Worm (Caenorhabditis elegans) whole organism, L2 larva: ENCODE results near the gene rml-1.

Source experiments
- C34F6.9 ChIP-seq: fragments of 150-350 bp; optimal IDR thresholded peaks from 2 replicates; lab custom pipeline; 2014; ENCODE audit warnings: missing biosample characterization, missing genetic modification characterization
- F13H6.1 ChIP-seq: sonication (generic microtip); optimal IDR thresholded peaks from 2 replicates; lab custom pipeline; 2016; ENCODE audit warnings: missing genetic modification characterization, missing compliant biosample characterization
- R02D3.7 ChIP-seq: fragments of 150-350 bp; optimal IDR thresholded peaks from 2 replicates; lab custom pipeline; 2014; ENCODE audit warnings: missing biosample characterization, missing genetic modification characterization
- Y55F3AM.14 ChIP-seq: fragments of 200-800 bp; sonication (Bioruptor generic); optimal IDR thresholded peaks from 2 replicates; lab custom pipeline; 2018; ENCODE audit warnings: mild to moderate bottlenecking, missing genetic modification characterization, missing compliant biosample characterization
- ZK546.5 ChIP-seq: sonication (generic microtip); optimal IDR thresholded peaks from 2 replicates; lab custom pipeline; 2017; ENCODE audit warnings: missing biosample characterization, missing genetic modification characterization
- alr-1 ChIP-seq: fragments of 150-350 bp; optimal IDR thresholded peaks from 2 replicates; lab custom pipeline; 2014; ENCODE audit warnings: missing biosample characterization, missing genetic modification characterization
- aly-2 ChIP-seq: fragments of 150-350 bp; optimal IDR thresholded peaks from 2 replicates; lab custom pipeline; 2014; ENCODE audit warnings: missing biosample characterization, missing genetic modification characterization
- ama-1 ChIP-seq: fragments of 150-350 bp; optimal IDR thresholded peaks from 2 replicates; lab custom pipeline; 2018; ENCODE audit warnings: inconsistent platforms
- blmp-1 ChIP-seq: sonication (generic microtip); optimal IDR thresholded peaks from 2 replicates; lab custom pipeline; 2017; ENCODE audit warnings: missing genetic modification characterization, mild to moderate bottlenecking, missing compliant biosample characterization, antibody characterized with exemption, moderate library complexity; ENCODE audit not compliant: insufficient read depth
- ceh-16 ChIP-seq: fragments of 150-350 bp; optimal IDR thresholded peaks from 2 replicates; lab custom pipeline; 2014; ENCODE audit warnings: missing biosample characterization, missing genetic modification characterization
- ceh-82 ChIP-seq: fragments of 150-350 bp; optimal IDR thresholded peaks from 2 replicates; lab custom pipeline; 2014; ENCODE audit warnings: missing biosample characterization, missing genetic modification characterization
- crh-2 ChIP-seq: sonication (generic microtip); optimal IDR thresholded peaks from 2 replicates; lab custom pipeline; 2017; ENCODE audit warnings: missing biosample characterization, missing genetic modification characterization
- dmd-4 ChIP-seq: sonication (generic microtip); optimal IDR thresholded peaks from 2 replicates; lab custom pipeline; 2017; ENCODE audit warnings: missing biosample characterization, missing genetic modification characterization
- egl-27 ChIP-seq: sonication (generic microtip); optimal IDR thresholded peaks from 3 replicates; lab custom pipeline; 2017; ENCODE audit warnings: missing biosample characterization, missing genetic modification reagents, missing genetic modification characterization
- elt-1 ChIP-seq: fragments of 150-350 bp; optimal IDR thresholded peaks from 2 replicates; lab custom pipeline; 2014; ENCODE audit warnings: missing biosample characterization, missing genetic modification characterization
- elt-3 ChIP-seq: sonication (generic microtip); optimal IDR thresholded peaks from 2 replicates; lab custom pipeline; 2017; ENCODE audit warnings: missing biosample characterization, missing genetic modification characterization
- fos-1 ChIP-seq: fragments of 150-350 bp; optimal IDR thresholded peaks from 2 replicates; lab custom pipeline; 2014; ENCODE audit warnings: missing biosample characterization, missing genetic modification characterization
- gmeb-1 ChIP-seq: fragments of 150-350 bp; optimal IDR thresholded peaks from 2 replicates; lab custom pipeline; 2014; ENCODE audit warnings: missing biosample characterization, missing genetic modification characterization
- lin-11 ChIP-seq: fragments of 150-350 bp; sonication (generic microtip); optimal IDR thresholded peaks from 2 replicates; lab custom pipeline; 2014; ENCODE audit warnings: missing biosample characterization, missing genetic modification characterization, inconsistent platforms, mixed read lengths
- lin-13 ChIP-seq: fragments of 150-350 bp; optimal IDR thresholded peaks from 2 replicates; lab custom pipeline; 2014; ENCODE audit warnings: missing biosample characterization, missing genetic modification reagents, missing genetic modification characterization
- lin-39 ChIP-seq: fragments of 150-350 bp; optimal IDR thresholded peaks from 2 replicates; lab custom pipeline; 2014; ENCODE audit warnings: missing biosample characterization, missing genetic modification reagents, missing genetic modification characterization
- lsy-2 ChIP-seq, 2 experiments: fragments of 150-350 bp in 1 of 2; sonication (generic microtip) in 1 of 2; optimal IDR thresholded peaks; 2 replicates each; lab custom pipeline; 2014 to 2017; ENCODE audit warnings: missing biosample characterization in 2 of 2, missing genetic modification characterization in 2 of 2
- mab-5 ChIP-seq: fragments of 150-350 bp; optimal IDR thresholded peaks from 2 replicates; lab custom pipeline; 2014; ENCODE audit warnings: missing biosample characterization, missing genetic modification characterization
- mbf-1 ChIP-seq: sonication (generic microtip); optimal IDR thresholded peaks from 2 replicates; lab custom pipeline; 2017; ENCODE audit warnings: missing biosample characterization, missing genetic modification characterization
- mdl-1 ChIP-seq, 2 experiments: fragments of 150-350 bp in 1 of 2; sonication (generic microtip) in 1 of 2; optimal IDR thresholded peaks; 2 replicates each; lab custom pipeline; 2017; ENCODE audit warnings: missing biosample characterization in 2 of 2, missing genetic modification characterization in 2 of 2
- nhr-10 ChIP-seq: sonication (generic microtip); optimal IDR thresholded peaks from 2 replicates; lab custom pipeline; 2017; ENCODE audit warnings: missing biosample characterization, missing genetic modification characterization
- nhr-11 ChIP-seq: fragments of 150-350 bp; optimal IDR thresholded peaks from 2 replicates; lab custom pipeline; 2014; ENCODE audit warnings: missing biosample characterization, missing genetic modification characterization
- nhr-12 ChIP-seq: fragments of 150-350 bp; optimal IDR thresholded peaks from 2 replicates; lab custom pipeline; 2014; ENCODE audit warnings: missing biosample characterization, missing genetic modification characterization
- nhr-129 ChIP-seq: fragments of 150-350 bp; optimal IDR thresholded peaks from 2 replicates; lab custom pipeline; 2014; ENCODE audit warnings: missing biosample characterization, missing genetic modification characterization
- nhr-21 ChIP-seq: fragments of 150-350 bp; optimal IDR thresholded peaks from 2 replicates; lab custom pipeline; 2014; ENCODE audit warnings: missing biosample characterization, missing genetic modification characterization
- nhr-23 ChIP-seq: fragments of 150-350 bp; optimal IDR thresholded peaks from 2 replicates; lab custom pipeline; 2014; ENCODE audit warnings: missing biosample characterization, missing genetic modification reagents, missing genetic modification characterization
- nhr-237 ChIP-seq: fragments of 150-350 bp; optimal IDR thresholded peaks from 2 replicates; lab custom pipeline; 2014; ENCODE audit warnings: missing biosample characterization, missing genetic modification characterization
- nhr-25 ChIP-seq: fragments of 150-350 bp; sonication (generic microtip); optimal IDR thresholded peaks from 3 replicates; lab custom pipeline; 2014; ENCODE audit warnings: missing biosample characterization, missing genetic modification characterization
- nhr-6 ChIP-seq: fragments of 150-350 bp; optimal IDR thresholded peaks from 2 replicates; lab custom pipeline; 2014; ENCODE audit warnings: missing biosample characterization, missing genetic modification characterization
- nhr-77 ChIP-seq: fragments of 150-350 bp; optimal IDR thresholded peaks from 2 replicates; lab custom pipeline; 2014; ENCODE audit warnings: missing biosample characterization, missing genetic modification characterization
- peb-1 ChIP-seq: fragments of 150-350 bp; optimal IDR thresholded peaks from 2 replicates; lab custom pipeline; 2014; ENCODE audit warnings: missing biosample characterization, missing genetic modification characterization
- sem-4 ChIP-seq: fragments of 150-350 bp; optimal IDR thresholded peaks from 2 replicates; lab custom pipeline; 2014; ENCODE audit warnings: missing biosample characterization, missing genetic modification reagents, missing genetic modification characterization
- skn-1 ChIP-seq: sonication (generic microtip); optimal IDR thresholded peaks from 2 replicates; lab custom pipeline; 2017; ENCODE audit warnings: missing biosample characterization, missing genetic modification characterization
- sma-3 ChIP-seq: sonication (generic microtip); optimal IDR thresholded peaks from 2 replicates; lab custom pipeline; 2016; ENCODE audit warnings: missing genetic modification reagents, missing genetic modification characterization, missing compliant biosample characterization
- sma-9 ChIP-seq, 2 experiments: fragments of 150-350 bp in 1 of 2; sonication (generic microtip) in 1 of 2; optimal IDR thresholded peaks; 2 replicates each; lab custom pipeline; 2014 to 2016; ENCODE audit warnings: missing genetic modification characterization in 2 of 2, mild to moderate bottlenecking in 1 of 2, missing biosample characterization in 1 of 2, missing compliant biosample characterization in 1 of 2, missing genetic modification reagents in 1 of 2, moderate library complexity in 1 of 2
- snpc-4 ChIP-seq: fragments of 150-350 bp; optimal IDR thresholded peaks from 2 replicates; lab custom pipeline; 2014; ENCODE audit warnings: missing biosample characterization, missing genetic modification characterization
- unc-39 ChIP-seq: fragments of 150-350 bp; optimal IDR thresholded peaks from 2 replicates; lab custom pipeline; 2014; ENCODE audit warnings: missing biosample characterization, missing genetic modification characterization
- unc-55 ChIP-seq: fragments of 150-350 bp; sonication (generic microtip); optimal IDR thresholded peaks from 3 replicates; lab custom pipeline; 2014; ENCODE audit warnings: missing biosample characterization, missing genetic modification reagents, missing genetic modification characterization
- unc-62 ChIP-seq: fragments of 150-350 bp; optimal IDR thresholded peaks from 2 replicates; lab custom pipeline; 2014; ENCODE audit warnings: missing biosample characterization, missing genetic modification reagents, missing genetic modification characterization
- zag-1 ChIP-seq: fragments of 150-350 bp; optimal IDR thresholded peaks from 2 replicates; lab custom pipeline; 2014; ENCODE audit warnings: missing biosample characterization, missing genetic modification characterization
- ztf-1 ChIP-seq: fragments of 200-800 bp; sonication (Bioruptor generic); conservative IDR thresholded peaks from 2 replicates; pipeline ENCODE4 v1.3.6; 2022; ENCODE audit warnings: missing genetic modification characterization, missing compliant biosample characterization
- ztf-11 ChIP-seq: sonication (generic microtip); optimal IDR thresholded peaks from 2 replicates; lab custom pipeline; 2017; ENCODE audit warnings: missing biosample characterization, missing genetic modification characterization
- ztf-4 ChIP-seq: fragments of 150-350 bp; optimal IDR thresholded peaks from 2 replicates; lab custom pipeline; 2014; ENCODE audit warnings: missing biosample characterization, missing genetic modification characterization

Gene rml-1

DNA sequence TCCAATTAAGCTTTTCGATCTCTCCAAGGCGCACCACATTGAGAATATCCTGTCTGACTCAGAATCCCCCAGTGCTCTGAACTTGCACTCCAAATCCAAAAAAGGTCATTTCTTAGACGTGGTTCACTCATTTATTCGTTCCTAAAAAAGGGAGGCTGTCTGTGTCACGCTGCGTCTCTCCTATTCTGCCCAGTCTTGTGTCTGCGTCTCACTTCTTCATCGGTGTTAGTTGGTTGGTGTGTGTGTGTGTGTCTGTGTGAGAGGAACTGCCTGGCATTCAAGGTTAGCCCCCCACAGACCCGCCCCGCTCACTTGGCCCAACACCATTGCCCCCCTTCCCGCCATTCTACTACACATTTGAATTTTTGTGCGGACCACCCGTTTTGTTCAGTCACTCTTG lies 50.4 kb downstream of the rml-1 start:
- TF ChIP-seq nhr-129 (tag; lab: Kevin White, UChicago) = peak; percentile 71
- peak; percentile 63 for TF ChIP-seq unc-55 (GFP tag; lab: Kevin White, UChicago)
- no peak for TF ChIP-seq mab-5
- no peak for TF ChIP-seq ama-1 (lab: Kevin White, UChicago)
- TF ChIP-seq R02D3.7 (tag; lab: Kevin White, UChicago) = no peak
- peak; percentile 14 for TF ChIP-seq sem-4 (tag; lab: Kevin White, UChicago)
- TF ChIP-seq lin-39 (tag; lab: Kevin White, UChicago) = no peak
- no peak for TF ChIP-seq ZK546.5 (tag; lab: Kevin White, UChicago)
- peak; percentile 69 for TF ChIP-seq C34F6.9 (tag; lab: Kevin White, UChicago)
- peak; percentile 21 for TF ChIP-seq blmp-1 (tag; lab: Kevin White, UChicago)
- TF ChIP-seq nhr-21 (tag; lab: Kevin White, UChicago) = no peak
- no peak for TF ChIP-seq nhr-237 (tag; lab: Kevin White, UChicago)
- no peak for TF ChIP-seq nhr-12 (tag; lab: Kevin White, UChicago)
- TF ChIP-seq ztf-4 (tag; lab: Kevin White, UChicago) = peak; percentile 15
- no peak for TF ChIP-seq nhr-77 (tag; lab: Kevin White, UChicago)
- no peak for TF ChIP-seq nhr-11 (tag; lab: Kevin White, UChicago)
- no peak for TF ChIP-seq zag-1 (tag; lab: Kevin White, UChicago)
- peak; percentile 38 for TF ChIP-seq lin-13
- TF ChIP-seq skn-1 = no peak
- peak; percentile 13 for TF ChIP-seq ceh-16
- TF ChIP-seq egl-27 (tag; lab: Kevin White, UChicago) = peak; percentile 31
- no peak for TF ChIP-seq mbf-1 (tag; lab: Kevin White, UChicago)
- TF ChIP-seq F13H6.1 (tag; lab: Kevin White, UChicago) = peak; percentile 76
- no peak for TF ChIP-seq aly-2 (tag; lab: Kevin White, UChicago)
- no peak for TF ChIP-seq nhr-23 (tag; lab: Kevin White, UChicago)
- TF ChIP-seq elt-3 (tag; lab: Kevin White, UChicago) = no peak
- TF ChIP-seq alr-1 (tag; lab: Kevin White, UChicago) = no peak
- peak; percentile 59 to 66 for TF ChIP-seq mdl-1 (tag; optimal IDR thresholded peaks at IDR 0.05; lab: Kevin White, UChicago)
- TF ChIP-seq peb-1 (tag; lab: Kevin White, UChicago) = no peak
- TF ChIP-seq unc-39 (tag; lab: Kevin White, UChicago) = no peak
- TF ChIP-seq fos-1 (tag; lab: Kevin White, UChicago) = peak; percentile 75
- peak; percentile 32 for TF ChIP-seq nhr-25 (tag; lab: Kevin White, UChicago)
- TF ChIP-seq ztf-11 (tag; lab: Kevin White, UChicago) = no peak
- TF ChIP-seq lin-11 = peak; percentile 66
- TF ChIP-seq lsy-2 (tag; optimal IDR thresholded peaks at IDR 0.05; lab: Kevin White, UChicago) = peak in 1 of 2 experiments; percentile 59
- TF ChIP-seq elt-1 = no peak
- no peak for TF ChIP-seq gmeb-1
- no peak for TF ChIP-seq ztf-1 (GFP tag; lab: Robert Waterston, UW)
- no peak for TF ChIP-seq snpc-4 (tag; lab: Kevin White, UChicago)
- TF ChIP-seq nhr-10 (tag; lab: Kevin White, UChicago) = no peak
- peak; percentile 45 for TF ChIP-seq crh-2 (tag; lab: Kevin White, UChicago)
- TF ChIP-seq sma-3 (GFP tag; lab: Kevin White, UChicago) = no peak
- TF ChIP-seq ceh-82 = no peak
- no peak for TF ChIP-seq nhr-6 (tag; lab: Kevin White, UChicago)
- no peak for TF ChIP-seq unc-62 (GFP tag; lab: Kevin White, UChicago)
- TF ChIP-seq sma-9 (GFP tag; optimal IDR thresholded peaks at IDR 0.05; lab: Kevin White, UChicago) = peak; percentile 85
- TF ChIP-seq sma-9 (tag; optimal IDR thresholded peaks at IDR 0.05; lab: Kevin White, UChicago) = no peak
- TF ChIP-seq Y55F3AM.14 (GFP tag; lab: Kevin White, UChicago) = no peak
- TF ChIP-seq dmd-4 (tag; lab: Kevin White, UChicago) = no peak
